Worm (Caenorhabditis elegans) whole organism, L4 larva: ENCODE data around the gene pigx-1.

Source experiments
- F10B5.3 ChIP-seq: sonication (generic microtip); optimal IDR thresholded peaks from 2 replicates; lab custom pipeline; 2016; ENCODE audit warnings: mild to moderate bottlenecking, missing genetic modification characterization, missing compliant biosample characterization
- F26F4.8 ChIP-seq: fragments of 200-800 bp; sonication (Bioruptor generic); conservative IDR thresholded peaks from 2 replicates; pipeline ENCODE4 v1.3.6; 2022; ENCODE audit warnings: missing genetic modification characterization, missing compliant biosample characterization
- F44E2.7 ChIP-seq: fragments of 200-800 bp; sonication (Bioruptor generic); IDR thresholded peaks from 2 replicates; pipeline ENCODE4 v2.1.2; 2022; ENCODE audit warnings: missing genetic modification characterization, missing compliant biosample characterization
- R02D3.7 ChIP-seq: fragments of 150-350 bp; sonication (generic microtip); optimal IDR thresholded peaks from 3 replicates; lab custom pipeline; 2014; ENCODE audit warnings: missing biosample characterization, missing genetic modification characterization
- T20F7.1 ChIP-seq: fragments of 200-800 bp; sonication (Bioruptor generic); optimal IDR thresholded peaks from 2 replicates; lab custom pipeline; 2018; ENCODE audit warnings: mild to moderate bottlenecking, missing genetic modification characterization, missing compliant biosample characterization
- T26A8.4 ChIP-seq: fragments of 200-800 bp; sonication (Bioruptor generic); IDR thresholded peaks from 2 replicates; pipeline ENCODE4 v1.3.6; 2022; ENCODE audit warnings: missing genetic modification characterization, missing compliant biosample characterization
- Y48G9A.11 ChIP-seq: fragments of 200-800 bp; sonication (Bioruptor generic); IDR thresholded peaks from 2 replicates; pipeline ENCODE4 v1.3.6; 2022; ENCODE audit warnings: missing genetic modification reagents, missing genetic modification characterization, missing compliant biosample characterization
- Y5F2A.4 ChIP-seq: fragments of 200-800 bp; sonication (Bioruptor generic); optimal IDR thresholded peaks from 2 replicates; lab custom pipeline; 2018; ENCODE audit warnings: mild to moderate bottlenecking, missing genetic modification characterization, missing compliant biosample characterization
- Y75B8A.6 ChIP-seq: fragments of 200-800 bp; sonication (Bioruptor generic); IDR thresholded peaks from 2 replicates; pipeline ENCODE4 v1.3.6; 2022; ENCODE audit warnings: missing genetic modification reagents, missing genetic modification characterization, missing compliant biosample characterization
- aha-1 ChIP-seq: fragments of 150-350 bp; peaks from one replicate; lab custom pipeline; 2014; ENCODE audit warnings: missing biosample characterization, missing genetic modification characterization
- aly-2 ChIP-seq: sonication (generic microtip); optimal IDR thresholded peaks from 2 replicates; lab custom pipeline; 2018; ENCODE audit warnings: missing biosample characterization, missing genetic modification characterization
- arid-1 ChIP-seq: fragments of 200-800 bp; sonication (Bioruptor generic); conservative IDR thresholded peaks from 2 replicates; pipeline ENCODE4 v1.3.6; 2022; ENCODE audit warnings: missing genetic modification reagents, missing genetic modification characterization, missing compliant biosample characterization
- ceh-28 ChIP-seq: fragments of 150-350 bp; optimal IDR thresholded peaks from 2 replicates; lab custom pipeline; 2014; ENCODE audit warnings: missing biosample characterization, missing genetic modification reagents, missing genetic modification characterization
- ceh-62 ChIP-seq: sonication (generic microtip); optimal IDR thresholded peaks from 2 replicates; lab custom pipeline; 2017; ENCODE audit warnings: missing biosample characterization, missing genetic modification characterization
- ces-1 ChIP-seq: fragments of 150-350 bp; sonication (generic microtip); optimal IDR thresholded peaks from 4 replicates; lab custom pipeline; 2014; ENCODE audit warnings: missing biosample characterization, missing genetic modification reagents, missing genetic modification characterization
- ctbp-1 ChIP-seq: fragments of 200-800 bp; sonication (Bioruptor generic); IDR thresholded peaks from 2 replicates; pipeline ENCODE4 v1.3.6; 2022; ENCODE audit warnings: missing genetic modification reagents, missing genetic modification characterization, missing compliant biosample characterization
- dmd-6 ChIP-seq: fragments of 200-800 bp; sonication (Bioruptor generic); IDR thresholded peaks from 2 replicates; pipeline ENCODE4 v1.3.6; 2022; ENCODE audit warnings: missing genetic modification reagents, missing genetic modification characterization, missing compliant biosample characterization
- dmd-8 ChIP-seq: fragments of 200-800 bp; sonication (Bioruptor generic); IDR thresholded peaks from 2 replicates; pipeline ENCODE4 v1.3.6; 2022; ENCODE audit warnings: missing genetic modification characterization, missing compliant biosample characterization
- dve-1 ChIP-seq: sonication (generic microtip); optimal IDR thresholded peaks from 2 replicates; lab custom pipeline; 2017; ENCODE audit warnings: antibody characterized with exemption, mild to moderate bottlenecking, missing genetic modification characterization, missing compliant biosample characterization; ENCODE audit not compliant: insufficient read depth
- egl-43 ChIP-seq: fragments of 200-800 bp; sonication (Bioruptor generic); IDR thresholded peaks from 2 replicates; pipeline ENCODE4 v1.3.6; 2022; ENCODE audit warnings: missing genetic modification reagents, missing genetic modification characterization, missing compliant biosample characterization
- fkh-10 ChIP-seq: fragments of 150-350 bp; optimal IDR thresholded peaks from 2 replicates; lab custom pipeline; 2014; ENCODE audit warnings: missing biosample characterization, missing genetic modification reagents, missing genetic modification characterization
- hlh-11 ChIP-seq: fragments of 200-800 bp; sonication (Bioruptor generic); optimal IDR thresholded peaks from 2 replicates; lab custom pipeline; 2018; ENCODE audit warnings: mild to moderate bottlenecking, missing genetic modification characterization, missing compliant biosample characterization
- hlh-30 ChIP-seq: sonication (generic microtip); optimal IDR thresholded peaks from 2 replicates; lab custom pipeline; 2017; ENCODE audit warnings: antibody characterized with exemption, mild to moderate bottlenecking, missing genetic modification characterization, missing compliant biosample characterization; ENCODE audit not compliant: insufficient read depth
- lin-15B ChIP-seq: fragments of 150-350 bp; sonication (generic microtip); optimal IDR thresholded peaks from 3 replicates; lab custom pipeline; 2014; ENCODE audit warnings: missing biosample characterization, missing genetic modification characterization
- lin-38 ChIP-seq: fragments of 200-800 bp; sonication (Bioruptor generic); IDR thresholded peaks from 2 replicates; pipeline ENCODE4 v1.3.6; 2022; ENCODE audit warnings: missing genetic modification reagents, missing genetic modification characterization, missing compliant biosample characterization
- lir-3 ChIP-seq: sonication (generic microtip); optimal IDR thresholded peaks from 2 replicates; lab custom pipeline; 2016; ENCODE audit warnings: mild to moderate bottlenecking, missing genetic modification characterization, missing compliant biosample characterization
- lsy-2 ChIP-seq, 2 experiments: fragments of 150-350 bp in 1 of 2; sonication (generic microtip) in 1 of 2; optimal IDR thresholded peaks; 2 replicates each; lab custom pipeline; 2014 to 2017; ENCODE audit warnings: missing biosample characterization in 2 of 2, missing genetic modification characterization in 2 of 2
- mep-1 ChIP-seq: fragments of 150-350 bp; sonication (generic microtip); optimal IDR thresholded peaks from 3 replicates; lab custom pipeline; 2014; ENCODE audit warnings: missing biosample characterization, missing genetic modification characterization
- nhr-10 ChIP-seq: fragments of 150-350 bp; optimal IDR thresholded peaks from 2 replicates; lab custom pipeline; 2014; ENCODE audit warnings: missing biosample characterization, missing genetic modification characterization
- nhr-102 ChIP-seq: sonication (generic microtip); optimal IDR thresholded peaks from 2 replicates; lab custom pipeline; 2016; ENCODE audit warnings: mild to moderate bottlenecking, missing genetic modification characterization, moderate library complexity, missing compliant biosample characterization
- nhr-11 ChIP-seq: fragments of 150-350 bp; optimal IDR thresholded peaks from 2 replicates; lab custom pipeline; 2014; ENCODE audit warnings: missing biosample characterization, missing genetic modification characterization
- nhr-25 ChIP-seq: sonication (generic microtip); optimal IDR thresholded peaks from 2 replicates; lab custom pipeline; 2017; ENCODE audit warnings: missing genetic modification characterization, mild to moderate bottlenecking, missing compliant biosample characterization, antibody characterized with exemption, moderate library complexity, borderline replicate concordance; ENCODE audit not compliant: insufficient read depth
- nhr-28 ChIP-seq: fragments of 150-350 bp; optimal IDR thresholded peaks from 2 replicates; lab custom pipeline; 2014; ENCODE audit warnings: missing biosample characterization, missing genetic modification characterization
- nhr-41 ChIP-seq: fragments of 200-800 bp; sonication (Bioruptor generic); IDR thresholded peaks from 2 replicates; pipeline ENCODE4 v1.3.6; 2022; ENCODE audit warnings: missing genetic modification reagents, missing genetic modification characterization, missing compliant biosample characterization
- pha-4 ChIP-seq, 2 experiments: fragments of 150-350 bp in 1 of 2; fragments of 200-800 bp in 1 of 2; sonication (Bioruptor generic) in 1 of 2; IDR thresholded peaks in 1 of 2; optimal IDR thresholded peaks in 1 of 2; 2 replicates each; pipeline versions ENCODE4 v1.3.6 to Lab custom; 2014 to 2022; ENCODE audit warnings: missing genetic modification characterization in 2 of 2, missing genetic modification reagents in 2 of 2, missing biosample characterization in 1 of 2, missing compliant biosample characterization in 1 of 2
- rbr-2 ChIP-seq: sonication (generic microtip); optimal IDR thresholded peaks from 2 replicates; lab custom pipeline; 2016; ENCODE audit warnings: missing genotype, missing genetic modification characterization, missing compliant biosample characterization
- snpc-1.2 ChIP-seq: fragments of 200-800 bp; sonication (Bioruptor generic); IDR thresholded peaks from 2 replicates; pipeline ENCODE4 v1.3.6; 2022; ENCODE audit warnings: missing genetic modification reagents, missing genetic modification characterization, missing compliant biosample characterization
- spr-1 ChIP-seq: sonication (generic microtip); optimal IDR thresholded peaks from 2 replicates; lab custom pipeline; 2016; ENCODE audit warnings: mild to moderate bottlenecking, missing genetic modification characterization, missing compliant biosample characterization
- spr-3 ChIP-seq: fragments of 200-800 bp; sonication (Bioruptor generic); optimal IDR thresholded peaks from 2 replicates; lab custom pipeline; 2018; ENCODE audit warnings: mild to moderate bottlenecking, missing genetic modification characterization, missing compliant biosample characterization
- tag-97 ChIP-seq: fragments of 200-800 bp; sonication (Bioruptor generic); IDR thresholded peaks from 2 replicates; pipeline ENCODE4 v1.3.6; 2022; ENCODE audit warnings: missing genetic modification characterization, missing compliant biosample characterization
- tra-1 ChIP-seq: fragments of 200-800 bp; sonication (Bioruptor generic); IDR thresholded peaks from 2 replicates; pipeline ENCODE4 v1.3.6; 2022; ENCODE audit warnings: missing genetic modification reagents, missing genetic modification characterization, missing compliant biosample characterization
- unc-130 ChIP-seq: sonication (generic microtip); optimal IDR thresholded peaks from 2 replicates; lab custom pipeline; 2016; ENCODE audit warnings: missing genetic modification reagents, missing genetic modification characterization, missing compliant biosample characterization
- unc-62 ChIP-seq, 3 experiments: fragments of 150-350 bp in 1 of 3; sonication (generic microtip); optimal IDR thresholded peaks in 2 of 3; peaks in 1 of 3; 1 replicate in 1 of 3; 2 replicates in 2 of 3; lab custom pipeline; 2014 to 2017; ENCODE audit warnings: missing biosample characterization in 3 of 3, missing genetic modification characterization in 3 of 3, missing genetic modification reagents in 3 of 3, missing genotype in 1 of 3
- zag-1 ChIP-seq: fragments of 150-350 bp; optimal IDR thresholded peaks from 2 replicates; lab custom pipeline; 2014; ENCODE audit warnings: missing biosample characterization, missing genetic modification characterization
- zfp-2 ChIP-seq: sonication (generic microtip); optimal IDR thresholded peaks from 2 replicates; lab custom pipeline; 2016; ENCODE audit warnings: mild to moderate bottlenecking, missing genetic modification characterization, missing compliant biosample characterization
- zip-2 ChIP-seq: fragments of 150-350 bp; optimal IDR thresholded peaks from 2 replicates; lab custom pipeline; 2014; ENCODE audit warnings: missing biosample characterization, missing genetic modification characterization

Gene pigx-1

ce11 chrX:1124146-1124545, 27.3 kb upstream of the pigx-1 start, which contains the start of gene C05D9.9:
Gene C05D9.9, minus strand, starts transcription at chrX:1124246.
- TF ChIP-seq R02D3.7 (tag; lab: Kevin White, UChicago) (no peak), T26A8.4 (GFP tag; lab: Robert Waterston, UW) (no peak), nhr-102 (tag; lab: Kevin White, UChicago) (no peak), unc-130 (GFP tag; lab: Kevin White, UChicago) (no peak), arid-1 (no peak), nhr-25 (tag; lab: Kevin White, UChicago) (no peak), unc-62 (GFP tag; optimal IDR thresholded peaks at IDR 0.05 in 1 of 2; lab: Kevin White, UChicago) (no peak), unc-62 (tag; optimal IDR thresholded peaks at IDR 0.05; lab: Kevin White, UChicago) (no peak), Y75B8A.6 (GFP tag; lab: Robert Waterston, UW) (no peak), egl-43 (no peak), Y5F2A.4 (GFP tag; lab: Kevin White, UChicago) (no peak), dmd-8 (GFP tag; lab: Robert Waterston, UW) (no peak), T20F7.1 (no peak), aha-1 (tag; lab: Kevin White, UChicago) (peak; percentile 88), tra-1 (0 out of 2 replicates have a peak, but pooled peaks have one; percentile 10), nhr-41 (GFP tag; lab: Robert Waterston, UW) (no peak), F10B5.3 (tag; lab: Kevin White, UChicago) (no peak), ceh-28 (tag; lab: Kevin White, UChicago) (no peak), hlh-30 (tag; lab: Kevin White, UChicago) (peak; percentile 2), fkh-10 (no peak), dmd-6 (peak; percentile 34; the same call in 1 of the 2 replicates), zfp-2 (no peak), zip-2 (tag; lab: Kevin White, UChicago) (no peak), pha-4 (GFP tag; IDR thresholded peaks at IDR 0.05; lab: Robert Waterston, UW) (no peak), pha-4 (tag; optimal IDR thresholded peaks at IDR 0.05; lab: Kevin White, UChicago) (no peak), lir-3 (tag; lab: Kevin White, UChicago) (no peak)

ce11 chrX:1123471-1123870, 26.7 kb upstream of the pigx-1 start:
- TF ChIP-seq ctbp-1 (no peak), egl-43 (no peak), ces-1 (GFP tag; lab: Kevin White, UChicago) (no peak), spr-3 (GFP tag; lab: Kevin White, UChicago) (no peak), unc-130 (GFP tag; lab: Kevin White, UChicago) (no peak), lir-3 (tag; lab: Kevin White, UChicago) (no peak), snpc-1.2 (GFP tag; lab: Robert Waterston, UW) (no peak), F44E2.7 (GFP tag; lab: Robert Waterston, UW) (no peak), tag-97 (GFP tag; lab: Robert Waterston, UW) (no peak), arid-1 (no peak), ceh-62 (tag; lab: Kevin White, UChicago) (no peak)
- TF ChIP-seq, all 104 proteins: peak for 0

- TF ChIP-seq spr-1 (tag; lab: Kevin White, UChicago) (no peak), F26F4.8 (no peak), aly-2 (tag; lab: Kevin White, UChicago) (no peak), nhr-10 (no peak), lsy-2 (tag; optimal IDR thresholded peaks at IDR 0.05; lab: Kevin White, UChicago) (peak in 1 of 2 experiments; percentile 3), rbr-2 (no peak), mep-1 (tag; lab: Kevin White, UChicago) (peak; percentile 20), nhr-28 (tag; lab: Kevin White, UChicago) (peak; percentile 31), lin-38 (GFP tag; lab: Robert Waterston, UW) (no peak), lin-15B (tag; lab: Kevin White, UChicago) (no peak), ctbp-1 (no peak), egl-43 (no peak), nhr-41 (GFP tag; lab: Robert Waterston, UW) (no peak), zag-1 (tag; lab: Kevin White, UChicago) (no peak), dve-1 (no peak), nhr-11 (peak; percentile 47), aha-1 (tag; lab: Kevin White, UChicago) (no peak), T26A8.4 (GFP tag; lab: Robert Waterston, UW) (no peak), Y48G9A.11 (GFP tag; lab: Robert Waterston, UW) (no peak), unc-62 (GFP tag; optimal IDR thresholded peaks at IDR 0.05 in 1 of 2; lab: Kevin White, UChicago) (peak in 1 of 2 experiments; percentile 100), unc-62 (tag; optimal IDR thresholded peaks at IDR 0.05; lab: Kevin White, UChicago) (no peak), hlh-11 (tag; lab: Kevin White, UChicago) (peak; percentile 1), Y5F2A.4 (GFP tag; lab: Kevin White, UChicago) (no peak), hlh-30 (tag; lab: Kevin White, UChicago) (peak; percentile 85), snpc-1.2 (GFP tag; lab: Robert Waterston, UW) (no peak)
Observed at ce11 chrX:1122198-1122597, 25.4 kb upstream of the pigx-1 start.
